Fruit fly (Drosophila melanogaster) whole organism, embryonic: Measurements from ENCODE around the gene Nca.

Experiments used
- Abd-B ChIP-seq: fragments of 200-800 bp; sonication (Bioruptor generic); optimal IDR thresholded peaks from 2 replicates; lab custom pipeline; 2018; ENCODE audit warnings: missing biosample characterization, mild to moderate bottlenecking, missing genetic modification characterization, moderate library complexity
- Ada2b ChIP-seq: fragments of 200-800 bp; sonication (Bioruptor generic); IDR thresholded peaks from 2 replicates; pipeline ENCODE4 v1.3.6; 2022; ENCODE audit warnings: missing biosample characterization, missing genetic modification characterization
- Adf1 ChIP-seq: fragments of 200-800 bp; sonication (Bioruptor generic); IDR thresholded peaks from 2 replicates; pipeline ENCODE4 v1.3.6; 2022; ENCODE audit warnings: missing biosample characterization, missing genetic modification characterization
- Asciz ChIP-seq: fragments of 200-800 bp; sonication (Bioruptor generic); optimal IDR thresholded peaks from 2 replicates; lab custom pipeline; 2017; ENCODE audit warnings: missing biosample characterization, mild to moderate bottlenecking, missing genetic modification characterization, missing genetic modification reagents
- Awh ChIP-seq: fragments of 200-800 bp; sonication (Bioruptor generic); IDR thresholded peaks from 2 replicates; pipeline ENCODE4, ENCODE4 v1.3.6; 2022; ENCODE audit warnings: missing biosample characterization, missing genetic modification characterization
- C15 ChIP-seq: fragments of 200-800 bp; sonication (Bioruptor generic); IDR thresholded peaks from 3 replicates; pipeline ENCODE4 v1.3.6; 2022; ENCODE audit warnings: missing biosample characterization, missing genetic modification characterization
- CG10274 ChIP-seq: fragments of 200-800 bp; sonication (Bioruptor generic); optimal IDR thresholded peaks from 3 replicates; lab custom pipeline; 2017; ENCODE audit warnings: missing biosample characterization, mild to moderate bottlenecking, missing genetic modification characterization
- CG11696 ChIP-seq: fragments of 200-800 bp; sonication (Bioruptor generic); IDR thresholded peaks from 2 replicates; pipeline ENCODE4 v1.3.6; 2022; ENCODE audit warnings: missing biosample characterization, missing genetic modification characterization
- CG12071 ChIP-seq: fragments of 200-800 bp; sonication (Bioruptor generic); optimal IDR thresholded peaks from 3 replicates; lab custom pipeline; 2018; ENCODE audit warnings: missing biosample characterization, mild to moderate bottlenecking, missing genetic modification characterization
- CG12769 ChIP-seq: fragments of 200-800 bp; sonication (Bioruptor generic); optimal IDR thresholded peaks from 2 replicates; lab custom pipeline; 2019; ENCODE audit warnings: missing biosample characterization, mild to moderate bottlenecking, missing genetic modification characterization, moderate library complexity
- CG13287 ChIP-seq: fragments of 200-800 bp; sonication (Bioruptor generic); IDR thresholded peaks from 2 replicates; pipeline ENCODE4 v1.3.6; 2022; ENCODE audit warnings: missing biosample characterization, missing genetic modification characterization; ENCODE audit not compliant: partially characterized antibody
- CG13894 ChIP-seq: fragments of 200-800 bp; sonication (Bioruptor generic); optimal IDR thresholded peaks from 3 replicates; lab custom pipeline; 2018; ENCODE audit warnings: missing biosample characterization, mild to moderate bottlenecking, missing genetic modification characterization, moderate library complexity
- CG15269 ChIP-seq: fragments of 200-800 bp; sonication (Bioruptor generic); optimal IDR thresholded peaks from 2 replicates; lab custom pipeline; 2018; ENCODE audit warnings: missing biosample characterization, mild to moderate bottlenecking, missing genetic modification characterization, moderate library complexity
- CG2129 ChIP-seq: fragments of 200-800 bp; sonication (Bioruptor generic); IDR thresholded peaks from 2 replicates; pipeline ENCODE4 v1.3.6; 2022; ENCODE audit warnings: missing biosample characterization, missing genetic modification characterization; ENCODE audit not compliant: partially characterized antibody
- CG2678 ChIP-seq: fragments of 200-800 bp; sonication (Bioruptor generic); optimal IDR thresholded peaks from 3 replicates; lab custom pipeline; 2019; ENCODE audit warnings: missing biosample characterization, mild to moderate bottlenecking, missing genetic modification characterization, moderate library complexity
- CG31365 ChIP-seq: fragments of 200-800 bp; sonication (Bioruptor generic); optimal IDR thresholded peaks from 2 replicates; lab custom pipeline; 2018; ENCODE audit warnings: missing biosample characterization, mild to moderate bottlenecking, missing genetic modification characterization
- CG32772 ChIP-seq: fragments of 200-800 bp; sonication (Bioruptor generic); IDR thresholded peaks from 2 replicates; pipeline ENCODE4 v1.3.6; 2022; ENCODE audit warnings: missing biosample characterization, missing genetic modification characterization
- CG34376 ChIP-seq: fragments of 200-800 bp; sonication (Bioruptor generic); optimal IDR thresholded peaks from 2 replicates; lab custom pipeline; 2018; ENCODE audit warnings: missing biosample characterization, mild to moderate bottlenecking, missing genetic modification characterization
- CG3838 ChIP-seq: fragments of 200-800 bp; sonication (Bioruptor generic); optimal IDR thresholded peaks from 3 replicates; lab custom pipeline; 2016; ENCODE audit warnings: missing biosample characterization, missing genetic modification characterization
- CG5180 ChIP-seq: fragments of 200-800 bp; sonication (Bioruptor generic); optimal IDR thresholded peaks from 3 replicates; lab custom pipeline; 2017; ENCODE audit warnings: missing biosample characterization, missing genetic modification characterization, mild to moderate bottlenecking, moderate library complexity, missing genetic modification reagents
- CG6813 ChIP-seq: fragments of 200-800 bp; sonication (Bioruptor generic); optimal IDR thresholded peaks from 2 replicates; lab custom pipeline; 2017; ENCODE audit warnings: missing biosample characterization, missing genetic modification characterization, mild to moderate bottlenecking, moderate library complexity, missing genetic modification reagents
- CG7839 ChIP-seq: fragments of 200-800 bp; sonication (Bioruptor generic); optimal IDR thresholded peaks from 3 replicates; lab custom pipeline; 2018; ENCODE audit warnings: missing biosample characterization, mild to moderate bottlenecking, missing genetic modification characterization, moderate library complexity
- CG8290 ChIP-seq, 3 experiments: fragments of 200-800 bp; sonication (Bioruptor generic); optimal IDR thresholded peaks; 2 replicates each; lab custom pipeline; 2016 to 2019; ENCODE audit warnings: missing biosample characterization in 3 of 3, missing genetic modification characterization in 3 of 3, mild to moderate bottlenecking in 2 of 3, moderate library complexity in 1 of 3
- CkIIα-i1 ChIP-seq: fragments of 200-800 bp; sonication (Bioruptor generic); IDR thresholded peaks from 2 replicates; pipeline ENCODE4 v1.3.6; 2022; ENCODE audit warnings: missing biosample characterization, missing genetic modification characterization
- ERR ChIP-seq: fragments of 200-800 bp; sonication (Bioruptor generic); optimal IDR thresholded peaks from 2 replicates; lab custom pipeline; 2016; ENCODE audit warnings: missing biosample characterization, missing genetic modification characterization
- Ets97D ChIP-seq: fragments of 200-800 bp; sonication (Bioruptor generic); optimal IDR thresholded peaks from 3 replicates; lab custom pipeline; 2016; ENCODE audit warnings: missing biosample characterization, missing genetic modification characterization
- Fer1 ChIP-seq: fragments of 200-800 bp; sonication (Bioruptor generic); optimal IDR thresholded peaks from 2 replicates; lab custom pipeline; 2017; ENCODE audit warnings: missing biosample characterization, mild to moderate bottlenecking, missing genetic modification characterization
- HHEX ChIP-seq: fragments of 200-800 bp; sonication (Bioruptor generic); optimal IDR thresholded peaks from 3 replicates; lab custom pipeline; 2017; ENCODE audit warnings: missing biosample characterization, mild to moderate bottlenecking, missing genetic modification characterization, missing genetic modification reagents
- Jarid2 ChIP-seq: fragments of 200-800 bp; sonication (Bioruptor generic); optimal IDR thresholded peaks from 3 replicates; lab custom pipeline; 2017; ENCODE audit warnings: mild to moderate bottlenecking, missing biosample characterization, missing genetic modification reagents, missing genetic modification characterization
- Lim3 ChIP-seq: fragments of 200-800 bp; sonication (Bioruptor generic); IDR thresholded peaks from 2 replicates; pipeline ENCODE4 v1.3.6; 2022; ENCODE audit warnings: missing biosample characterization, missing genetic modification characterization
- Nf-YA ChIP-seq: fragments of 200-800 bp; sonication (Bioruptor generic); IDR thresholded peaks from 2 replicates; pipeline ENCODE4 v1.3.6; 2022; ENCODE audit warnings: missing biosample characterization, missing genetic modification characterization
- Oaz ChIP-seq: fragments of 200-800 bp; sonication (Bioruptor generic); IDR thresholded peaks from 2 replicates; pipeline ENCODE4 v1.3.6; 2022; ENCODE audit warnings: missing biosample characterization, missing genetic modification characterization
- Scr ChIP-seq: fragments of 200-800 bp; sonication (Bioruptor generic); IDR thresholded peaks from 2 replicates; pipeline ENCODE4 v1.3.6; 2022; ENCODE audit warnings: missing biosample characterization, missing genetic modification characterization; ENCODE audit not compliant: partially characterized antibody
- ara ChIP-seq: fragments of 200-800 bp; sonication (Bioruptor generic); IDR thresholded peaks from 2 replicates; pipeline ENCODE4 v1.3.6; 2022; ENCODE audit warnings: missing biosample characterization, missing genetic modification characterization
- corto ChIP-seq: fragments of 200-800 bp; sonication (Bioruptor generic); optimal IDR thresholded peaks from 2 replicates; lab custom pipeline; 2016; ENCODE audit warnings: missing biosample characterization, mild to moderate bottlenecking, missing genetic modification characterization, moderate library complexity
- crc ChIP-seq: fragments of 200-800 bp; sonication (Bioruptor generic); optimal IDR thresholded peaks from 2 replicates; lab custom pipeline; 2016; ENCODE audit warnings: missing biosample characterization, missing genetic modification characterization
- croc ChIP-seq: fragments of 200-800 bp; sonication (Bioruptor generic); conservative IDR thresholded peaks from 3 replicates; pipeline ENCODE4 v1.3.6; 2022; ENCODE audit warnings: missing biosample characterization, missing genetic modification characterization
- eyg ChIP-seq: fragments of 200-800 bp; sonication (Bioruptor generic); optimal IDR thresholded peaks from 3 replicates; lab custom pipeline; 2016; ENCODE audit warnings: missing biosample characterization, missing genetic modification characterization
- fd3F ChIP-seq: fragments of 200-800 bp; sonication (Bioruptor generic); optimal IDR thresholded peaks from 2 replicates; lab custom pipeline; 2018; ENCODE audit warnings: missing biosample characterization, mild to moderate bottlenecking, missing genetic modification characterization, moderate library complexity
- hbn ChIP-seq: fragments of 200-800 bp; sonication (Bioruptor generic); IDR thresholded peaks from 2 replicates; pipeline ENCODE4 v1.3.6; 2022; ENCODE audit warnings: missing biosample characterization, missing genetic modification characterization; ENCODE audit not compliant: partially characterized antibody
- jumu ChIP-seq: fragments of 200-800 bp; sonication (Bioruptor generic); optimal IDR thresholded peaks from 3 replicates; lab custom pipeline; 2016; ENCODE audit warnings: missing biosample characterization, missing genetic modification characterization
- lov ChIP-seq, 2 experiments: fragments of 200-800 bp in 1 of 2; fragments of >200 bp in 1 of 2; sonication (Bioruptor generic) in 1 of 2; IDR thresholded peaks in 1 of 2; optimal IDR thresholded peaks in 1 of 2; 2 replicates in 1 of 2; 3 replicates in 1 of 2; pipeline versions ENCODE4 v1.3.6 to Lab custom; 2017 to 2022; ENCODE audit warnings: missing biosample characterization in 1 of 2, missing genetic modification characterization in 1 of 2
- pfk ChIP-seq: fragments of 200-800 bp; sonication (Bioruptor generic); optimal IDR thresholded peaks from 2 replicates; lab custom pipeline; 2018; ENCODE audit warnings: missing biosample characterization, mild to moderate bottlenecking, missing genetic modification characterization, moderate library complexity
- sd ChIP-seq: fragments of 200-800 bp; sonication (Bioruptor generic); optimal IDR thresholded peaks from 3 replicates; lab custom pipeline; 2018; ENCODE audit warnings: missing biosample characterization, mild to moderate bottlenecking, missing genetic modification characterization, moderate library complexity
- sob ChIP-seq: fragments of 200-800 bp; sonication (Bioruptor generic); IDR thresholded peaks from 2 replicates; pipeline ENCODE4 v1.3.6; 2022; ENCODE audit warnings: missing biosample characterization, missing genetic modification characterization
- stc ChIP-seq: fragments of 200-800 bp; sonication (Bioruptor generic); IDR thresholded peaks from 2 replicates; pipeline ENCODE4 v1.3.6; 2022; ENCODE audit warnings: missing biosample characterization, missing genetic modification characterization
- z ChIP-seq: fragments of 200-800 bp; sonication (Bioruptor generic); IDR thresholded peaks from 3 replicates; pipeline ENCODE4 v1.3.6; 2022; ENCODE audit warnings: missing biosample characterization, missing genetic modification characterization

The Nca gene

DNA sequence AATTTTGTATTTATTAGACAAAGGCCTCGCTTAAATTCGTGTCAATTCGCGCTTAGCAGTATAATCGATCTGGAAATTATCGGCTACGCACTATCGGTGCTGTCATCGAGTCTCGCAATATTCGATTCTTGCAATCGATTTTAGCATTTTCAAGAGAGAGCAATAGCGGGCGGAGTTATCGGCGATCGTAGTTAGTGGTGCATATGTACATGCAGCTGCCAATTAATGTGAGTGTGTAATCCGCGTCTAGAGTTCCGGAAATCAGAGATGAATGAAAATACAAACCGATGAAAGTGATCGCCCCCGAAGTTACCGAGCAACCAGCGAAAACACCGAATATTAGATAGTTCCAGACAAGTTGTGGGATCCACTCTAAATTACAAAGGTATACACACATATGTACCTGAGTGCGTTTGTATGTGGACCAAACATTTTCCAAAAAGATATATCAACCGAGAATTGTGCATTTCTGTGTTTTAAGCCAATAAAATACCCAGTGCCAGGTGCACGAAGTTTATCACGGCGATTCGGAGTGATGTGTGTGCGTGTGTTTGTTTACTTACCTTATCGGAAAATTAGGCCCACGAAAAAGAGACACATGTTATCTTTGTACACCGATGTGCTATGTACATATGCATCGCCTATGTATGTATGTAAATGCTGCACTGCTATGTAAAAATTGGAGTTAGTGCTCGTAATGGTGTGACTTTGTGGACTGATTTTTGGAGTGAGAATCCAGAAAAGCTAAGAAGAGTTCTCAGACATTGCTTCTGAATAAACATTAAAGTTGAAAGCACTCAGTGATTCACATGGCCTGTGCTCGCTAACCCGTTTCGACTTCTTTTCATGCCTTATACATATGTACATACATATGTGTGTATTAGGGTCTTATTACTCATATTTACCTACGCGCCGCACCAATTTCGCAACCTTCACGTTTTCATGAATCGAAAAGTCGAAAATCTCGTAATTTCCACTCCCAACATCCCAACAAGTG, 14.9 kb downstream of the Nca start (continued):
- TF ChIP-seq CG8290 (GFP tag; optimal IDR thresholded peaks at IDR 0.05; lab: Kevin White, UChicago) (no peak), CG8290 (tag; optimal IDR thresholded peaks at IDR 0.05; lab: Kevin White, UChicago) (peak; percentile 48 to 71), jumu (GFP tag; lab: Kevin White, UChicago) (no peak), CG7839 (no peak), CG2129 (GFP tag; lab: Robert Waterston, UW) (peak; percentile 76), CG3838 (GFP tag; lab: Kevin White, UChicago) (no peak), crc (GFP tag; lab: Kevin White, UChicago) (no peak), Awh (GFP tag; lab: Robert Waterston, UW) (no peak), Asciz (peak; percentile 36), CG2678 (tag; lab: Kevin White, UChicago) (no peak), ERR (GFP tag; lab: Kevin White, UChicago) (no peak), CkIIα-i1 (GFP tag; lab: Robert Waterston, UW) (no peak), Nf-YA (GFP tag; lab: Robert Waterston, UW) (no peak), hbn (GFP tag; lab: Robert Waterston, UW) (peak; percentile 82), sd (no peak), CG12769 (tag; lab: Kevin White, UChicago) (no peak), stc (GFP tag; lab: Robert Waterston, UW) (no peak), Lim3 (GFP tag; lab: Robert Waterston, UW) (no peak), Ets97D (GFP tag; lab: Kevin White, UChicago) (peak; percentile 41), C15 (GFP tag; lab: Robert Waterston, UW) (no peak), CG13894 (tag; lab: Kevin White, UChicago) (no peak), CG11696 (GFP tag; lab: Robert Waterston, UW) (no peak), CG6813 (GFP tag; lab: Kevin White, UChicago) (peak; percentile 42), CG15269 (no peak), Adf1 (GFP tag; lab: Robert Waterston, UW) (no peak), CG5180 (GFP tag; lab: Kevin White, UChicago) (peak; percentile 29), CG13287 (GFP tag; lab: Robert Waterston, UW) (peak; percentile 91), CG10274 (GFP tag; lab: Kevin White, UChicago) (no peak), Scr (GFP tag; lab: Robert Waterston, UW) (peak; percentile 90), lov (optimal IDR thresholded peaks at IDR 0.05; lab: Kevin White, UChicago) (no peak), lov (GFP tag; IDR thresholded peaks at IDR 0.05; lab: Robert Waterston, UW) (no peak), eyg (GFP tag; lab: Kevin White, UChicago) (no peak), pfk (GFP tag; lab: Kevin White, UChicago) (peak; percentile 2), Fer1 (no peak), Ada2b (GFP tag; lab: Robert Waterston, UW) (no peak), z (GFP tag; lab: Robert Waterston, UW) (peak; percentile 53; the same call in 1 of the 3 replicates), corto (GFP tag; lab: Kevin White, UChicago) (no peak), croc (no peak), sob (GFP tag; lab: Robert Waterston, UW) (no peak), ara (GFP tag; lab: Robert Waterston, UW) (no peak), CG34376 (GFP tag; lab: Kevin White, UChicago) (no peak), Oaz (no peak), CG31365 (no peak), HHEX (GFP tag; lab: Kevin White, UChicago) (no peak), Abd-B (GFP tag; lab: Kevin White, UChicago) (no peak), Jarid2 (no peak), fd3F (GFP tag; lab: Kevin White, UChicago) (no peak), CG32772 (no peak), CG12071 (GFP tag; lab: Kevin White, UChicago) (no peak)
